Worm (Caenorhabditis elegans) whole organism, L4 larva: ENCODE data around the gene irg-8.
A peak's percentile ranks its signal among the peaks of the same experiment; 100 is the strongest.

ENCODE experiments used
- F26F4.8 ChIP-seq: fragments of 200-800 bp; sonication (Bioruptor generic); conservative IDR thresholded peaks from 2 replicates; pipeline ENCODE4 v1.3.6; 2022; ENCODE audit warnings: missing genetic modification characterization, missing compliant biosample characterization
- F44E2.7 ChIP-seq: fragments of 200-800 bp; sonication (Bioruptor generic); IDR thresholded peaks from 2 replicates; pipeline ENCODE4 v2.1.2; 2022; ENCODE audit warnings: missing genetic modification characterization, missing compliant biosample characterization
- R02D3.7 ChIP-seq: fragments of 150-350 bp; sonication (generic microtip); optimal IDR thresholded peaks from 3 replicates; lab custom pipeline; 2014; ENCODE audit warnings: missing biosample characterization, missing genetic modification characterization
- Y105C5A.15 ChIP-seq: fragments of 200-800 bp; sonication (Bioruptor generic); IDR thresholded peaks from 2 replicates; pipeline ENCODE4 v1.3.6; 2022; ENCODE audit warnings: missing genetic modification characterization, missing compliant biosample characterization
- Y5F2A.4 ChIP-seq: fragments of 200-800 bp; sonication (Bioruptor generic); optimal IDR thresholded peaks from 2 replicates; lab custom pipeline; 2018; ENCODE audit warnings: mild to moderate bottlenecking, missing genetic modification characterization, missing compliant biosample characterization
- ZK337.2 ChIP-seq: fragments of 200-800 bp; sonication (Bioruptor generic); IDR thresholded peaks from 2 replicates; pipeline ENCODE4 v1.3.6; 2022; ENCODE audit warnings: missing genetic modification reagents, missing genetic modification characterization, missing compliant biosample characterization
- ZK546.5 ChIP-seq, 2 experiments: sonication (generic microtip); optimal IDR thresholded peaks; 2 replicates each; lab custom pipeline; 2017; ENCODE audit warnings: missing biosample characterization in 2 of 2, missing genetic modification characterization in 2 of 2
- aly-2 ChIP-seq: sonication (generic microtip); optimal IDR thresholded peaks from 2 replicates; lab custom pipeline; 2018; ENCODE audit warnings: missing biosample characterization, missing genetic modification characterization
- arid-1 ChIP-seq: fragments of 200-800 bp; sonication (Bioruptor generic); conservative IDR thresholded peaks from 2 replicates; pipeline ENCODE4 v1.3.6; 2022; ENCODE audit warnings: missing genetic modification reagents, missing genetic modification characterization, missing compliant biosample characterization
- ceh-62 ChIP-seq: sonication (generic microtip); optimal IDR thresholded peaks from 2 replicates; lab custom pipeline; 2017; ENCODE audit warnings: missing biosample characterization, missing genetic modification characterization
- ctbp-1 ChIP-seq: fragments of 200-800 bp; sonication (Bioruptor generic); IDR thresholded peaks from 2 replicates; pipeline ENCODE4 v1.3.6; 2022; ENCODE audit warnings: missing genetic modification reagents, missing genetic modification characterization, missing compliant biosample characterization
- daf-16 ChIP-seq, 3 experiments: sonication (generic microtip); optimal IDR thresholded peaks; 2 replicates each; lab custom pipeline; 2016 to 2017; ENCODE audit warnings: missing genetic modification characterization in 3 of 3, missing genetic modification reagents in 3 of 3, mild to moderate bottlenecking in 2 of 3, missing compliant biosample characterization in 2 of 3, missing biosample characterization in 1 of 3, moderate library complexity in 1 of 3
- daf-19 ChIP-seq: fragments of 200-800 bp; sonication (Bioruptor generic); conservative IDR thresholded peaks from 2 replicates; pipeline ENCODE4 v1.3.6; 2022; ENCODE audit warnings: missing genetic modification characterization, missing compliant biosample characterization
- daf-8 ChIP-seq: fragments of 200-800 bp; sonication (Bioruptor generic); IDR thresholded peaks from 2 replicates; pipeline ENCODE4 v1.3.6; 2022; ENCODE audit warnings: missing genetic modification characterization, missing compliant biosample characterization
- dmd-6 ChIP-seq: fragments of 200-800 bp; sonication (Bioruptor generic); IDR thresholded peaks from 2 replicates; pipeline ENCODE4 v1.3.6; 2022; ENCODE audit warnings: missing genetic modification reagents, missing genetic modification characterization, missing compliant biosample characterization
- duxl-1 ChIP-seq: sonication (generic microtip); optimal IDR thresholded peaks from 2 replicates; lab custom pipeline; 2016; ENCODE audit warnings: mild to moderate bottlenecking, missing genetic modification characterization, moderate library complexity, missing compliant biosample characterization; ENCODE audit not compliant: poor library complexity
- dve-1 ChIP-seq: sonication (generic microtip); optimal IDR thresholded peaks from 2 replicates; lab custom pipeline; 2017; ENCODE audit warnings: antibody characterized with exemption, mild to moderate bottlenecking, missing genetic modification characterization, missing compliant biosample characterization; ENCODE audit not compliant: insufficient read depth
- hif-1 ChIP-seq, 2 experiments: sonication (generic microtip); optimal IDR thresholded peaks; 2 replicates each; lab custom pipeline; 2016 to 2017; ENCODE audit warnings: missing compliant biosample characterization in 2 of 2, missing genetic modification characterization in 2 of 2, missing genetic modification reagents in 2 of 2, missing genotype in 2 of 2, mild to moderate bottlenecking in 1 of 2
- hlh-11 ChIP-seq: fragments of 200-800 bp; sonication (Bioruptor generic); optimal IDR thresholded peaks from 2 replicates; lab custom pipeline; 2018; ENCODE audit warnings: mild to moderate bottlenecking, missing genetic modification characterization, missing compliant biosample characterization
- hlh-30 ChIP-seq: sonication (generic microtip); optimal IDR thresholded peaks from 2 replicates; lab custom pipeline; 2017; ENCODE audit warnings: antibody characterized with exemption, mild to moderate bottlenecking, missing genetic modification characterization, missing compliant biosample characterization; ENCODE audit not compliant: insufficient read depth
- lin-15B ChIP-seq: fragments of 150-350 bp; sonication (generic microtip); optimal IDR thresholded peaks from 3 replicates; lab custom pipeline; 2014; ENCODE audit warnings: missing biosample characterization, missing genetic modification characterization
- lsy-2 ChIP-seq, 2 experiments: fragments of 150-350 bp in 1 of 2; sonication (generic microtip) in 1 of 2; optimal IDR thresholded peaks; 2 replicates each; lab custom pipeline; 2014 to 2017; ENCODE audit warnings: missing biosample characterization in 2 of 2, missing genetic modification characterization in 2 of 2
- madf-5 ChIP-seq, 2 experiments: fragments of 200-800 bp; sonication (Bioruptor generic); IDR thresholded peaks; 2 replicates each; pipeline ENCODE4 v1.3.6; 2022; ENCODE audit warnings: missing compliant biosample characterization in 2 of 2, missing genetic modification characterization in 2 of 2
- mes-2 ChIP-seq: sonication (generic microtip); optimal IDR thresholded peaks from 2 replicates; lab custom pipeline; 2016; ENCODE audit warnings: missing genotype, mild to moderate bottlenecking, missing genetic modification characterization, missing compliant biosample characterization; ENCODE audit not compliant: poor library complexity, severe bottlenecking
- nhr-102 ChIP-seq: sonication (generic microtip); optimal IDR thresholded peaks from 2 replicates; lab custom pipeline; 2016; ENCODE audit warnings: mild to moderate bottlenecking, missing genetic modification characterization, moderate library complexity, missing compliant biosample characterization
- nhr-11 ChIP-seq: fragments of 150-350 bp; optimal IDR thresholded peaks from 2 replicates; lab custom pipeline; 2014; ENCODE audit warnings: missing biosample characterization, missing genetic modification characterization
- nhr-25 ChIP-seq: sonication (generic microtip); optimal IDR thresholded peaks from 2 replicates; lab custom pipeline; 2017; ENCODE audit warnings: missing genetic modification characterization, mild to moderate bottlenecking, missing compliant biosample characterization, antibody characterized with exemption, moderate library complexity, borderline replicate concordance; ENCODE audit not compliant: insufficient read depth
- nhr-28 ChIP-seq: fragments of 150-350 bp; optimal IDR thresholded peaks from 2 replicates; lab custom pipeline; 2014; ENCODE audit warnings: missing biosample characterization, missing genetic modification characterization
- nhr-42 ChIP-seq: fragments of 200-800 bp; sonication (Bioruptor generic); IDR thresholded peaks from 2 replicates; pipeline ENCODE4 v1.3.6; 2022; ENCODE audit warnings: missing genetic modification characterization, missing compliant biosample characterization
- nhr-48 ChIP-seq: sonication (generic microtip); optimal IDR thresholded peaks from 2 replicates; lab custom pipeline; 2016; ENCODE audit warnings: mild to moderate bottlenecking, missing genetic modification characterization, missing compliant biosample characterization
- nhr-76 ChIP-seq: fragments of 150-350 bp; optimal IDR thresholded peaks from 2 replicates; lab custom pipeline; 2014; ENCODE audit warnings: missing biosample characterization, missing genetic modification characterization
- nhr-77 ChIP-seq: fragments of 150-350 bp; optimal IDR thresholded peaks from 2 replicates; lab custom pipeline; 2014; ENCODE audit warnings: missing biosample characterization, missing genetic modification characterization
- php-3 ChIP-seq: fragments of 200-800 bp; sonication (Bioruptor generic); IDR thresholded peaks from 2 replicates; pipeline ENCODE4 v1.3.6; 2022; ENCODE audit warnings: missing genetic modification reagents, missing genetic modification characterization, missing compliant biosample characterization
- pqm-1 ChIP-seq: sonication (generic microtip); optimal IDR thresholded peaks from 2 replicates; lab custom pipeline; 2017; ENCODE audit warnings: missing biosample characterization, missing genetic modification characterization
- rbr-2 ChIP-seq: sonication (generic microtip); optimal IDR thresholded peaks from 2 replicates; lab custom pipeline; 2016; ENCODE audit warnings: missing genotype, missing genetic modification characterization, missing compliant biosample characterization
- saeg-2 ChIP-seq: fragments of 200-800 bp; sonication (Bioruptor generic); IDR thresholded peaks from 2 replicates; pipeline ENCODE4 v1.3.6; 2022; ENCODE audit warnings: missing genetic modification reagents, missing genetic modification characterization, missing compliant biosample characterization
- set-16 ChIP-seq: fragments of 200-800 bp; sonication (Bioruptor generic); IDR thresholded peaks from 2 replicates; pipeline ENCODE4 v1.3.6; 2022; ENCODE audit warnings: missing genetic modification reagents, missing genetic modification characterization, missing compliant biosample characterization
- spr-1 ChIP-seq: sonication (generic microtip); optimal IDR thresholded peaks from 2 replicates; lab custom pipeline; 2016; ENCODE audit warnings: mild to moderate bottlenecking, missing genetic modification characterization, missing compliant biosample characterization
- spr-3 ChIP-seq: fragments of 200-800 bp; sonication (Bioruptor generic); optimal IDR thresholded peaks from 2 replicates; lab custom pipeline; 2018; ENCODE audit warnings: mild to moderate bottlenecking, missing genetic modification characterization, missing compliant biosample characterization
- vab-7 ChIP-seq: fragments of 200-800 bp; sonication (Bioruptor generic); IDR thresholded peaks from 2 replicates; pipeline ENCODE4 v1.3.6; 2022; ENCODE audit warnings: missing genetic modification reagents, missing genetic modification characterization, missing compliant biosample characterization
- zag-1 ChIP-seq: fragments of 150-350 bp; optimal IDR thresholded peaks from 2 replicates; lab custom pipeline; 2014; ENCODE audit warnings: missing biosample characterization, missing genetic modification characterization
- zip-11 ChIP-seq: fragments of 200-800 bp; sonication (Bioruptor generic); IDR thresholded peaks from 2 replicates; pipeline ENCODE4 v1.3.6; 2022; ENCODE audit warnings: missing genetic modification characterization, missing compliant biosample characterization
- ztf-7 ChIP-seq: fragments of 150-350 bp; optimal IDR thresholded peaks from 2 replicates; lab custom pipeline; 2014; ENCODE audit warnings: missing biosample characterization, missing genetic modification characterization

Gene irg-8

DNA sequence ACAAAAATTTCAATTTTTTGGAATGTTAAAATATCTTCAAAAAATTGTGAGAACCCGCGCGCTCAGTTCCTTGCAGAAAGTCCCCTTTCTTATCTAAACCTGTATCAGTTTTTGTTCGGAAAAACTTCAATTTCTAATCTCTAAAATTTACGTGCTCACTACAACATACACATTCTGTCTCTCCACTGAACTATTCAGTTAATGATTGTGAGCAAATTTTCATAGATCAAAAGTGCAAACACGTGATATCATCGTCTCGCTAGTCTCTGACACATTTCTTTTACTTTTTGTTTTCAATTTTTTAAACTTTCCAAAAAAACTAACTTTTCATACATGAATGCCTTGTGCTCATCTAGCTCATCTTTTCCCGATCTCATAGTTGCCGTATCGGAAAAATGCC is 42.0 kb upstream of the irg-8 start, which contains the start of gene nhr-203:
Gene nhr-203 (plus strand): TSS at position 332 of the 400 bp plus-strand sequence.
- no peak for TF ChIP-seq ctbp-1
- TF ChIP-seq mes-2: peak; percentile 39
- TF ChIP-seq F26F4.8 (GFP tag; lab: Robert Waterston, UW): no peak
- TF ChIP-seq ZK337.2 (GFP tag; lab: Robert Waterston, UW): no peak
- no peak for TF ChIP-seq zip-11 (GFP tag; lab: Robert Waterston, UW)
- TF ChIP-seq nhr-28 (tag; lab: Kevin White, UChicago): peak; percentile 99
- no peak for TF ChIP-seq set-16 (GFP tag; lab: Robert Waterston, UW)
- no peak for TF ChIP-seq lin-15B (tag; lab: Kevin White, UChicago)
- TF ChIP-seq nhr-25 (tag; lab: Kevin White, UChicago): no peak
- no peak for TF ChIP-seq duxl-1 (tag; lab: Kevin White, UChicago)
- TF ChIP-seq aly-2 (tag; lab: Kevin White, UChicago): no peak
- no peak for TF ChIP-seq ztf-7 (tag; lab: Kevin White, UChicago)
- TF ChIP-seq hlh-30 (tag; lab: Kevin White, UChicago): peak; percentile 60
- peak; percentile 63 for TF ChIP-seq hlh-11 (tag; lab: Kevin White, UChicago)
- TF ChIP-seq lsy-2 (tag; optimal IDR thresholded peaks at IDR 0.05; lab: Kevin White, UChicago): peak in 1 of 2 experiments; percentile 6
- no peak for TF ChIP-seq daf-16 (GFP tag; optimal IDR thresholded peaks at IDR 0.05; lab: Kevin White, UChicago)
- TF ChIP-seq daf-16 (tag; optimal IDR thresholded peaks at IDR 0.05; lab: Kevin White, UChicago): peak; percentile 81
- no peak for TF ChIP-seq zag-1 (tag; lab: Kevin White, UChicago)
- peak; percentile 66 for TF ChIP-seq nhr-77 (tag; lab: Kevin White, UChicago)
- no peak for TF ChIP-seq spr-3 (GFP tag; lab: Kevin White, UChicago)
- no peak for TF ChIP-seq ceh-62 (tag; lab: Kevin White, UChicago)
- TF ChIP-seq nhr-102 (tag; lab: Kevin White, UChicago): peak; percentile 35
- no peak for TF ChIP-seq F44E2.7 (GFP tag; lab: Robert Waterston, UW)
- peak in 1 of 2 experiments; percentile 14 for TF ChIP-seq hif-1 (tag; optimal IDR thresholded peaks at IDR 0.05; lab: Kevin White, UChicago)
- TF ChIP-seq saeg-2 (GFP tag; lab: Robert Waterston, UW): no peak
- TF ChIP-seq R02D3.7: no peak
- no peak for TF ChIP-seq rbr-2 (tag; lab: Kevin White, UChicago)
- TF ChIP-seq nhr-11 (tag; lab: Kevin White, UChicago): no peak
- TF ChIP-seq ZK546.5 (tag; optimal IDR thresholded peaks at IDR 0.05; lab: Kevin White, UChicago): no peak
- TF ChIP-seq nhr-42: no peak
- TF ChIP-seq Y5F2A.4 (GFP tag; lab: Kevin White, UChicago): no peak
- no peak for TF ChIP-seq vab-7 (GFP tag; lab: Robert Waterston, UW)
- peak; percentile 80 for TF ChIP-seq dve-1 (tag; lab: Kevin White, UChicago)
- no peak for TF ChIP-seq spr-1 (tag; lab: Kevin White, UChicago)
- peak; percentile 89 for TF ChIP-seq dmd-6 (GFP tag; lab: Robert Waterston, UW)
- no peak for TF ChIP-seq Y105C5A.15 (GFP tag; lab: Robert Waterston, UW)
- no peak for TF ChIP-seq daf-8 (GFP tag; lab: Robert Waterston, UW)
- no peak for TF ChIP-seq nhr-76 (tag; lab: Kevin White, UChicago)
- TF ChIP-seq pqm-1 (tag; lab: Kevin White, UChicago): peak; percentile 62
- no peak for TF ChIP-seq arid-1 (GFP tag; lab: Robert Waterston, UW)
- no peak for TF ChIP-seq madf-5 (GFP tag; IDR thresholded peaks at IDR 0.05; lab: Robert Waterston, UW)
- peak; percentile 49 for TF ChIP-seq nhr-48 (tag; lab: Kevin White, UChicago)
- TF ChIP-seq daf-19: no peak
- TF ChIP-seq php-3 (GFP tag; lab: Robert Waterston, UW): peak; percentile 76
